Worm (Caenorhabditis elegans) whole organism, L4 larva: ENCODE results near the gene slc-17.4.

Source experiments
- F37D6.2 ChIP-seq: sonication (generic microtip); optimal IDR thresholded peaks from 2 replicates; lab custom pipeline; 2016; ENCODE audit warnings: mild to moderate bottlenecking, missing genetic modification characterization, missing compliant biosample characterization
- ces-1 ChIP-seq: fragments of 150-350 bp; sonication (generic microtip); optimal IDR thresholded peaks from 4 replicates; lab custom pipeline; 2014; ENCODE audit warnings: missing biosample characterization, missing genetic modification reagents, missing genetic modification characterization
- fkh-10 ChIP-seq: fragments of 150-350 bp; optimal IDR thresholded peaks from 2 replicates; lab custom pipeline; 2014; ENCODE audit warnings: missing biosample characterization, missing genetic modification reagents, missing genetic modification characterization
- hmg-1.1 ChIP-seq: fragments of 200-800 bp; sonication (Bioruptor generic); IDR thresholded peaks from 2 replicates; pipeline ENCODE4 v1.3.6; 2022; ENCODE audit warnings: missing genetic modification reagents, missing genetic modification characterization, missing compliant biosample characterization
- jun-1 ChIP-seq: fragments of 150-350 bp; optimal IDR thresholded peaks from 2 replicates; lab custom pipeline; 2014; ENCODE audit warnings: missing biosample characterization, missing genetic modification reagents, missing genetic modification characterization
- lir-3 ChIP-seq: sonication (generic microtip); optimal IDR thresholded peaks from 2 replicates; lab custom pipeline; 2016; ENCODE audit warnings: mild to moderate bottlenecking, missing genetic modification characterization, missing compliant biosample characterization
- nhr-11 ChIP-seq: fragments of 150-350 bp; optimal IDR thresholded peaks from 2 replicates; lab custom pipeline; 2014; ENCODE audit warnings: missing biosample characterization, missing genetic modification characterization
- set-16 ChIP-seq: fragments of 200-800 bp; sonication (Bioruptor generic); IDR thresholded peaks from 2 replicates; pipeline ENCODE4 v1.3.6; 2022; ENCODE audit warnings: missing genetic modification reagents, missing genetic modification characterization, missing compliant biosample characterization
- skn-1 ChIP-seq: fragments of 150-350 bp; optimal IDR thresholded peaks from 2 replicates; lab custom pipeline; 2014; ENCODE audit warnings: missing biosample characterization, missing genetic modification characterization
- unc-62 ChIP-seq, 3 experiments: fragments of 150-350 bp in 1 of 3; sonication (generic microtip); optimal IDR thresholded peaks in 2 of 3; peaks in 1 of 3; 1 replicate in 1 of 3; 2 replicates in 2 of 3; lab custom pipeline; 2014 to 2017; ENCODE audit warnings: missing biosample characterization in 3 of 3, missing genetic modification characterization in 3 of 3, missing genetic modification reagents in 3 of 3, missing genotype in 1 of 3
- ztf-7 ChIP-seq: fragments of 150-350 bp; optimal IDR thresholded peaks from 2 replicates; lab custom pipeline; 2014; ENCODE audit warnings: missing biosample characterization, missing genetic modification characterization

- TF ChIP-seq fkh-10 (GFP tag; lab: Kevin White, UChicago) (no peak), ces-1 (GFP tag; lab: Kevin White, UChicago) (no peak), set-16 (no peak), ztf-7 (tag; lab: Kevin White, UChicago) (no peak), nhr-11 (tag; lab: Kevin White, UChicago) (no peak), F37D6.2 (tag; lab: Kevin White, UChicago) (no peak), hmg-1.1 (GFP tag; lab: Robert Waterston, UW) (no peak), lir-3 (tag; lab: Kevin White, UChicago) (no peak), unc-62 (GFP tag; optimal IDR thresholded peaks at IDR 0.05 in 1 of 2; lab: Kevin White, UChicago) (no peak), unc-62 (tag; optimal IDR thresholded peaks at IDR 0.05; lab: Kevin White, UChicago) (no peak), skn-1 (tag; lab: Kevin White, UChicago) (no peak), jun-1 (no peak)
These were observed 39.6 kb upstream of the slc-17.4 start, which contains the start of gene C49C3.6 for ce11 chrIV:17331100-17331577.
